Fruit fly (Drosophila melanogaster) whole organism, embryonic: ENCODE measurements around the gene CG8668.

Source experiments
- Awh ChIP-seq: fragments of 200-800 bp; sonication (Bioruptor generic); IDR thresholded peaks from 2 replicates; pipeline ENCODE4, ENCODE4 v1.3.6; 2022; ENCODE audit warnings: missing biosample characterization, missing genetic modification characterization
- Bdp1 ChIP-seq: fragments of 200-800 bp; sonication (Bioruptor generic); optimal IDR thresholded peaks from 3 replicates; lab custom pipeline; 2016; ENCODE audit warnings: missing biosample characterization, missing genetic modification characterization
- CG10267 ChIP-seq: fragments of 200-800 bp; sonication (Bioruptor generic); optimal IDR thresholded peaks from 2 replicates; lab custom pipeline; 2018; ENCODE audit warnings: missing biosample characterization, mild to moderate bottlenecking, missing genetic modification characterization, moderate library complexity
- CG10431 ChIP-seq: fragments of 200-800 bp; sonication (Bioruptor generic); optimal IDR thresholded peaks from 3 replicates; lab custom pipeline; 2018; ENCODE audit warnings: missing biosample characterization, mild to moderate bottlenecking, missing genetic modification characterization
- CG10654 ChIP-seq: fragments of 200-800 bp; sonication (Bioruptor generic); optimal IDR thresholded peaks from 2 replicates; lab custom pipeline; 2016; ENCODE audit warnings: missing biosample characterization, missing genetic modification characterization
- CG10959 ChIP-seq: fragments of 200-800 bp; sonication (Bioruptor generic); IDR thresholded peaks from 2 replicates; pipeline ENCODE4 v1.3.6; 2022; ENCODE audit warnings: missing biosample characterization, missing genetic modification characterization
- CG11085 ChIP-seq: fragments of 200-800 bp; sonication (Bioruptor generic); IDR thresholded peaks from 2 replicates; pipeline ENCODE4 v1.3.6; 2022; ENCODE audit warnings: missing biosample characterization, missing genetic modification characterization
- CG12236 ChIP-seq: fragments of 200-800 bp; sonication (Bioruptor generic); optimal IDR thresholded peaks from 2 replicates; lab custom pipeline; 2016; ENCODE audit warnings: missing biosample characterization, missing genetic modification characterization
- CG13287 ChIP-seq: fragments of 200-800 bp; sonication (Bioruptor generic); IDR thresholded peaks from 2 replicates; pipeline ENCODE4 v1.3.6; 2022; ENCODE audit warnings: missing biosample characterization, missing genetic modification characterization; ENCODE audit not compliant: partially characterized antibody
- CG14860 ChIP-seq: fragments of 200-800 bp; sonication (Bioruptor generic); IDR thresholded peaks from 3 replicates; pipeline ENCODE4 v1.3.6; 2022; ENCODE audit warnings: missing biosample characterization, missing genetic modification characterization; ENCODE audit not compliant: partially characterized antibody
- CG16815 ChIP-seq: fragments of 200-800 bp; sonication (Bioruptor generic); optimal IDR thresholded peaks from 3 replicates; lab custom pipeline; 2017; ENCODE audit warnings: missing biosample characterization, mild to moderate bottlenecking, missing genetic modification characterization
- CG17385 ChIP-seq: fragments of 200-800 bp; sonication (Bioruptor generic); optimal IDR thresholded peaks from 3 replicates; lab custom pipeline; 2018; ENCODE audit warnings: missing biosample characterization, mild to moderate bottlenecking, missing genetic modification characterization
- CG2120 ChIP-seq: fragments of 200-800 bp; sonication (Bioruptor generic); optimal IDR thresholded peaks from 3 replicates; lab custom pipeline; 2016; ENCODE audit warnings: missing biosample characterization, missing genetic modification characterization
- CG30020 ChIP-seq: fragments of 200-800 bp; optimal IDR thresholded peaks from 2 replicates; lab custom pipeline; 2019; ENCODE audit warnings: missing biosample characterization, mild to moderate bottlenecking, missing genetic modification characterization, moderate library complexity
- CG30431 ChIP-seq: fragments of 200-800 bp; sonication (Bioruptor generic); optimal IDR thresholded peaks from 2 replicates; lab custom pipeline; 2017; ENCODE audit warnings: missing biosample characterization, missing genetic modification characterization
- CG3726 ChIP-seq: fragments of 200-800 bp; sonication (Bioruptor generic); IDR thresholded peaks from 3 replicates; pipeline ENCODE4, ENCODE4 v1.3.6; 2022; ENCODE audit warnings: missing biosample characterization, missing genetic modification characterization
- CG3838 ChIP-seq: fragments of 200-800 bp; sonication (Bioruptor generic); optimal IDR thresholded peaks from 3 replicates; lab custom pipeline; 2016; ENCODE audit warnings: missing biosample characterization, missing genetic modification characterization
- CG4820 ChIP-seq: fragments of 200-800 bp; sonication (Bioruptor generic); optimal IDR thresholded peaks from 3 replicates; lab custom pipeline; 2016; ENCODE audit warnings: missing biosample characterization, missing genetic modification characterization
- CG5245 ChIP-seq: fragments of 200-800 bp; sonication (Bioruptor generic); optimal IDR thresholded peaks from 3 replicates; lab custom pipeline; 2016; ENCODE audit warnings: missing biosample characterization, missing genetic modification characterization
- CG6654 ChIP-seq: fragments of 200-800 bp; sonication (Bioruptor generic); optimal IDR thresholded peaks from 2 replicates; lab custom pipeline; 2017; ENCODE audit warnings: missing biosample characterization, mild to moderate bottlenecking, missing genetic modification characterization
- CG6791 ChIP-seq: fragments of 200-800 bp; sonication (Bioruptor generic); IDR thresholded peaks from 3 replicates; pipeline ENCODE4 v1.3.6; 2022; ENCODE audit warnings: missing biosample characterization, missing genetic modification characterization; ENCODE audit not compliant: partially characterized antibody
- CG7786 ChIP-seq: fragments of 200-800 bp; sonication (Bioruptor generic); optimal IDR thresholded peaks from 2 replicates; lab custom pipeline; 2016; ENCODE audit warnings: missing biosample characterization, missing genetic modification characterization
- CG9609 ChIP-seq: fragments of 200-800 bp; sonication (Bioruptor generic); optimal IDR thresholded peaks from 3 replicates; lab custom pipeline; 2016; ENCODE audit warnings: missing biosample characterization, missing genetic modification characterization
- CG9932 ChIP-seq: fragments of 200-800 bp; sonication (Bioruptor generic); IDR thresholded peaks from 2 replicates; pipeline ENCODE4 v1.3.6; 2022; ENCODE audit warnings: missing biosample characterization, missing genetic modification characterization
- CTCF ChIP-seq: fragments of 200-800 bp; sonication (Bioruptor generic); optimal IDR thresholded peaks from 2 replicates; lab custom pipeline; 2017; ENCODE audit warnings: missing biosample characterization, mild to moderate bottlenecking, missing genetic modification characterization, moderate library complexity
- Eip74EF ChIP-seq, 2 experiments: fragments of 200-800 bp in 1 of 2; fragments of >200 bp in 1 of 2; sonication (Bioruptor generic) in 1 of 2; optimal IDR thresholded peaks; 2 replicates each; lab custom pipeline; 2017 to 2019; ENCODE audit warnings: missing biosample characterization in 2 of 2, missing genetic modification characterization in 2 of 2, mild to moderate bottlenecking in 1 of 2, moderate library complexity in 1 of 2
- Fer1 ChIP-seq: fragments of 200-800 bp; sonication (Bioruptor generic); optimal IDR thresholded peaks from 2 replicates; lab custom pipeline; 2017; ENCODE audit warnings: missing biosample characterization, mild to moderate bottlenecking, missing genetic modification characterization
- Fer3 ChIP-seq: fragments of 200-800 bp; sonication (Bioruptor generic); optimal IDR thresholded peaks from 2 replicates; lab custom pipeline; 2018; ENCODE audit warnings: missing biosample characterization, mild to moderate bottlenecking, missing genetic modification characterization, moderate library complexity
- HLH54F ChIP-seq: fragments of 200-800 bp; sonication (Bioruptor generic); optimal IDR thresholded peaks from 3 replicates; lab custom pipeline; 2016; ENCODE audit warnings: missing biosample characterization, missing genetic modification characterization
- Lhr ChIP-seq: fragments of 200-800 bp; sonication (Bioruptor generic); optimal IDR thresholded peaks from 3 replicates; lab custom pipeline; 2017; ENCODE audit warnings: mild to moderate bottlenecking, missing biosample characterization, missing genetic modification reagents, missing genetic modification characterization
- Mes4 ChIP-seq: fragments of 200-800 bp; sonication (Bioruptor generic); optimal IDR thresholded peaks from 2 replicates; lab custom pipeline; 2016; ENCODE audit warnings: missing biosample characterization, missing genetic modification characterization
- NC2α ChIP-seq: fragments of 200-800 bp; sonication (Bioruptor generic); optimal IDR thresholded peaks from 2 replicates; lab custom pipeline; 2016; ENCODE audit warnings: missing biosample characterization, missing genetic modification characterization
- NfI ChIP-seq: fragments of 200-800 bp; sonication (Bioruptor generic); optimal IDR thresholded peaks from 3 replicates; lab custom pipeline; 2018; ENCODE audit warnings: missing biosample characterization, mild to moderate bottlenecking, missing genetic modification characterization, moderate library complexity
- Pdp1 ChIP-seq, 2 experiments: fragments of 200-800 bp; sonication (Bioruptor generic); optimal IDR thresholded peaks; 3 replicates each; lab custom pipeline; 2016; ENCODE audit warnings: missing biosample characterization in 2 of 2, missing genetic modification characterization in 2 of 2, mild to moderate bottlenecking in 1 of 2, moderate library complexity in 1 of 2
- Poxn ChIP-seq: fragments of 200-800 bp; sonication (Bioruptor generic); IDR thresholded peaks from 2 replicates; pipeline ENCODE4 v1.3.6; 2022; ENCODE audit warnings: missing biosample characterization, missing genetic modification characterization
- Side ChIP-seq: fragments of 200-800 bp; sonication (Bioruptor generic); optimal IDR thresholded peaks from 2 replicates; lab custom pipeline; 2016; ENCODE audit warnings: missing biosample characterization, missing genetic modification characterization
- TFAM ChIP-seq: fragments of 200-800 bp; sonication (Bioruptor generic); optimal IDR thresholded peaks from 2 replicates; lab custom pipeline; 2017; ENCODE audit warnings: missing biosample characterization, missing genetic modification characterization, inconsistent platforms
- amos ChIP-seq: fragments of 200-800 bp; sonication (Bioruptor generic); IDR thresholded peaks from 2 replicates; pipeline ENCODE4 v1.3.6; 2022; ENCODE audit warnings: missing biosample characterization, missing genetic modification characterization; ENCODE audit not compliant: partially characterized antibody
- aop ChIP-seq: fragments of 200-800 bp; sonication (Bioruptor generic); IDR thresholded peaks from 2 replicates; pipeline ENCODE4 v1.3.6; 2022; ENCODE audit warnings: missing biosample characterization, missing genetic modification characterization
- ara ChIP-seq: fragments of 200-800 bp; sonication (Bioruptor generic); IDR thresholded peaks from 2 replicates; pipeline ENCODE4 v1.3.6; 2022; ENCODE audit warnings: missing biosample characterization, missing genetic modification characterization
- bsh ChIP-seq, 2 experiments: fragments of 200-800 bp; sonication (Bioruptor generic); optimal IDR thresholded peaks; 2 replicates each; lab custom pipeline; 2017 to 2018; ENCODE audit warnings: mild to moderate bottlenecking in 2 of 2, missing biosample characterization in 2 of 2, missing genetic modification characterization in 2 of 2, moderate library complexity in 1 of 2
- dan ChIP-seq: fragments of 200-800 bp; sonication (Bioruptor generic); IDR thresholded peaks from 2 replicates; pipeline ENCODE4 v1.3.6; 2022; ENCODE audit warnings: missing biosample characterization, missing genetic modification characterization
- eyg ChIP-seq: fragments of 200-800 bp; sonication (Bioruptor generic); optimal IDR thresholded peaks from 3 replicates; lab custom pipeline; 2016; ENCODE audit warnings: missing biosample characterization, missing genetic modification characterization
- fd102C ChIP-seq: fragments of 200-800 bp; sonication (Bioruptor generic); optimal IDR thresholded peaks from 2 replicates; lab custom pipeline; 2018; ENCODE audit warnings: missing biosample characterization, mild to moderate bottlenecking, missing genetic modification characterization, moderate library complexity
- insv ChIP-seq, 2 experiments: fragments of 200-800 bp; sonication (Bioruptor generic); optimal IDR thresholded peaks; 3 replicates each; lab custom pipeline; 2016 to 2018; ENCODE audit warnings: missing biosample characterization in 2 of 2, missing genetic modification characterization in 2 of 2
- kay ChIP-seq: fragments of 200-800 bp; sonication (Bioruptor generic); optimal IDR thresholded peaks from 2 replicates; lab custom pipeline; 2016; ENCODE audit warnings: missing biosample characterization, missing genetic modification characterization
- lilli ChIP-seq: fragments of 200-800 bp; sonication (Bioruptor generic); optimal IDR thresholded peaks from 3 replicates; lab custom pipeline; 2016; ENCODE audit warnings: missing biosample characterization, missing genetic modification characterization
- stwl ChIP-seq: fragments of 200-800 bp; sonication (Bioruptor generic); optimal IDR thresholded peaks from 3 replicates; lab custom pipeline; 2018; ENCODE audit warnings: missing biosample characterization, mild to moderate bottlenecking, missing genetic modification characterization, moderate library complexity
- tx ChIP-seq: fragments of 200-800 bp; sonication (Bioruptor generic); optimal IDR thresholded peaks from 2 replicates; lab custom pipeline; 2016; ENCODE audit warnings: missing biosample characterization, missing genetic modification characterization
- vnd ChIP-seq: fragments of 200-800 bp; sonication (Bioruptor generic); IDR thresholded peaks from 3 replicates; pipeline ENCODE4 v1.3.6; 2022; ENCODE audit warnings: missing biosample characterization, missing genetic modification characterization; ENCODE audit not compliant: partially characterized antibody
- wor ChIP-seq: fragments of 200-800 bp; sonication (Bioruptor generic); IDR thresholded peaks from 2 replicates; pipeline ENCODE4 v1.3.6; 2022; ENCODE audit warnings: missing biosample characterization, missing genetic modification characterization

Gene CG8668

DNA sequence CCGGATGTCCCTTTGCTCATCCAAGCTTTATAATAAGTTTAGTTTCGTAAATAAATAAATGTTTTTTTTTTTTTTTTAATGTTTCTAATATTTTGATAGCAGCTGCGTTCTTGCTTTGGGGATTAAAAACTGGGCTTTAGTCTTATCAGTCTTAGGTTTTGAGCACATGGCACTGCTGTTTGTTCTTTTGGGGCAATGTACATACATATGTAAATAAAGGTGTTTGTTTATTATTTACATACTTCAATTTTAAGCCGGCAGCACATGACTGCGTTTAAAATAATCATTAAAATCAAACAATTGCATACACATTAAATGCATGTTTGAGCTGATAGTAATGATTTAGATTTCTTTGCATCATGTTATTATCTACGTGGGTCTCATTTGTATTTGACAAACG, 37.4 kb downstream of the CG8668 start (continued):
- TF ChIP-seq CG11085 (GFP tag; lab: Robert Waterston, UW) (no peak), Eip74EF (GFP tag; optimal IDR thresholded peaks at IDR 0.05; lab: Kevin White, UChicago) (peak in 1 of 2 experiments; percentile 55), CTCF (GFP tag; lab: Kevin White, UChicago) (peak; percentile 40), eyg (peak; percentile 61), CG10431 (GFP tag; lab: Kevin White, UChicago) (peak; percentile 79), CG30431 (peak; percentile 70), CG3838 (peak; percentile 71), lilli (GFP tag; lab: Kevin White, UChicago) (peak; percentile 45), CG4820 (GFP tag; lab: Kevin White, UChicago) (peak; percentile 71), wor (GFP tag; lab: Robert Waterston, UW) (no peak), CG5245 (GFP tag; lab: Kevin White, UChicago) (peak; percentile 66), bsh (GFP tag; optimal IDR thresholded peaks at IDR 0.05; lab: Kevin White, UChicago) (peak in 1 of 2 experiments; percentile 90), CG10959 (GFP tag; lab: Robert Waterston, UW) (peak; percentile 63), TFAM (GFP tag; lab: Kevin White, UChicago) (peak; percentile 81), fd102C (GFP tag; lab: Kevin White, UChicago) (peak; percentile 89), CG9932 (GFP tag; lab: Robert Waterston, UW) (no peak), stwl (tag; lab: Kevin White, UChicago) (peak; percentile 54), CG10654 (GFP tag; lab: Kevin White, UChicago) (peak; percentile 57), Awh (GFP tag; lab: Robert Waterston, UW) (peak; percentile 94), Bdp1 (GFP tag; lab: Kevin White, UChicago) (peak; percentile 75), CG14860 (GFP tag; lab: Robert Waterston, UW) (no peak), ara (peak; percentile 84), CG2120 (GFP tag; lab: Kevin White, UChicago) (peak; percentile 17), aop (no peak), CG9609 (peak; percentile 28), HLH54F (GFP tag; lab: Kevin White, UChicago) (no peak), CG10267 (tag; lab: Kevin White, UChicago) (peak; percentile 54), Lhr (GFP tag; lab: Kevin White, UChicago) (peak; percentile 84), Fer1 (GFP tag; lab: Kevin White, UChicago) (peak; percentile 55), dan (GFP tag; lab: Robert Waterston, UW) (no peak), CG13287 (GFP tag; lab: Robert Waterston, UW) (no peak), insv (GFP tag; optimal IDR thresholded peaks at IDR 0.05; lab: Kevin White, UChicago) (peak in 1 of 2 experiments; percentile 47), Pdp1 (GFP tag; optimal IDR thresholded peaks at IDR 0.05; lab: Kevin White, UChicago) (peak; percentile 29 to 63), CG3726 (GFP tag; lab: Robert Waterston, UW) (0 out of 3 replicates have a peak, but pooled peaks have one; percentile 31), Side (GFP tag; lab: Kevin White, UChicago) (peak; percentile 62), CG6791 (GFP tag; lab: Robert Waterston, UW) (no peak), Fer3 (tag; lab: Kevin White, UChicago) (peak; percentile 78), Poxn (GFP tag; lab: Robert Waterston, UW) (no peak), amos (GFP tag; lab: Robert Waterston, UW) (no peak), CG12236 (GFP tag; lab: Kevin White, UChicago) (peak; percentile 85), NC2α (GFP tag; lab: Kevin White, UChicago) (peak; percentile 77), CG7786 (GFP tag; lab: Kevin White, UChicago) (peak; percentile 25), Mes4 (GFP tag; lab: Kevin White, UChicago) (peak; percentile 73), CG16815 (peak; percentile 40), CG17385 (GFP tag; lab: Kevin White, UChicago) (peak; percentile 72), NfI (GFP tag; lab: Kevin White, UChicago) (peak; percentile 32), tx (GFP tag; lab: Kevin White, UChicago) (no peak), CG30020 (tag; lab: Kevin White, UChicago) (peak; percentile 8), kay (peak; percentile 79), CG6654 (GFP tag; lab: Kevin White, UChicago) (no peak), vnd (GFP tag; lab: Robert Waterston, UW) (no peak)
